Worm (Caenorhabditis elegans) whole organism, early embryonic: ENCODE results near the gene sms-1.

ENCODE experiments used
- B0310.2 ChIP-seq: sonication (generic microtip); optimal IDR thresholded peaks from 2 replicates; lab custom pipeline; 2016; ENCODE audit warnings: mild to moderate bottlenecking, missing genetic modification characterization, missing compliant biosample characterization
- F13C5.2 ChIP-seq: sonication (generic microtip); optimal IDR thresholded peaks from 2 replicates; lab custom pipeline; 2017; ENCODE audit warnings: mild to moderate bottlenecking, missing genetic modification characterization, inconsistent platforms, missing compliant biosample characterization
- ama-1 ChIP-seq: fragments of 150-350 bp; optimal IDR thresholded peaks from 2 replicates; lab custom pipeline; 2014
- ceh-13 ChIP-seq: fragments of 200-800 bp; sonication (Bioruptor generic); optimal IDR thresholded peaks from 2 replicates; lab custom pipeline; 2018; ENCODE audit warnings: mild to moderate bottlenecking, missing genetic modification characterization, missing compliant biosample characterization
- flt-1 ChIP-seq: fragments of 200-800 bp; sonication (Bioruptor generic); IDR thresholded peaks from 2 replicates; pipeline ENCODE4 v1.3.6; 2022; ENCODE audit warnings: missing genetic modification characterization, missing compliant biosample characterization
- pes-1 ChIP-seq: fragments of 200-800 bp; sonication (Bioruptor generic); IDR thresholded peaks from 2 replicates; pipeline ENCODE4 v1.3.6; 2022; ENCODE audit warnings: missing genetic modification reagents, missing genetic modification characterization, missing compliant biosample characterization
- scrt-1 ChIP-seq: fragments of 200-800 bp; sonication (Bioruptor generic); IDR thresholded peaks from 2 replicates; pipeline ENCODE4 v1.3.6; 2022; ENCODE audit warnings: missing genetic modification characterization, missing compliant biosample characterization
- tbx-11 ChIP-seq: fragments of 200-800 bp; sonication (Bioruptor generic); IDR thresholded peaks from 2 replicates; pipeline ENCODE4 v1.3.6; 2022; ENCODE audit warnings: missing genetic modification characterization, missing compliant biosample characterization
- tbx-37 ChIP-seq: fragments of 200-800 bp; sonication (Bioruptor generic); conservative IDR thresholded peaks from 2 replicates; pipeline ENCODE4 v1.3.6; 2022; ENCODE audit warnings: missing genetic modification reagents, missing genetic modification characterization, missing compliant biosample characterization

ce11 chrIV:11494924-11495323, 3.0 kb downstream of the sms-1 start:
- TF ChIP-seq ama-1 (lab: Kevin White, UChicago) (no peak), scrt-1 (GFP tag; lab: Robert Waterston, UW) (no peak), flt-1 (GFP tag; lab: Robert Waterston, UW) (no peak), pes-1 (GFP tag; lab: Robert Waterston, UW) (no peak), F13C5.2 (tag; lab: Kevin White, UChicago) (peak; percentile 2), tbx-11 (GFP tag; lab: Robert Waterston, UW) (no peak), tbx-37 (no peak), B0310.2 (tag; lab: Kevin White, UChicago) (no peak), ceh-13 (GFP tag; lab: Kevin White, UChicago) (no peak)
